Worm (Caenorhabditis elegans) whole organism, L2 larva: Measurements from ENCODE around the gene F53A9.3.

Source experiments
- F13H6.1 ChIP-seq: sonication (generic microtip); optimal IDR thresholded peaks from 2 replicates; lab custom pipeline; 2016; ENCODE audit warnings: missing genetic modification characterization, missing compliant biosample characterization
- alr-1 ChIP-seq: fragments of 150-350 bp; optimal IDR thresholded peaks from 2 replicates; lab custom pipeline; 2014; ENCODE audit warnings: missing biosample characterization, missing genetic modification characterization
- ama-1 ChIP-seq: fragments of 150-350 bp; optimal IDR thresholded peaks from 2 replicates; lab custom pipeline; 2018; ENCODE audit warnings: inconsistent platforms
- ceh-82 ChIP-seq: fragments of 150-350 bp; optimal IDR thresholded peaks from 2 replicates; lab custom pipeline; 2014; ENCODE audit warnings: missing biosample characterization, missing genetic modification characterization
- elt-1 ChIP-seq: fragments of 150-350 bp; optimal IDR thresholded peaks from 2 replicates; lab custom pipeline; 2014; ENCODE audit warnings: missing biosample characterization, missing genetic modification characterization
- lin-13 ChIP-seq: fragments of 150-350 bp; optimal IDR thresholded peaks from 2 replicates; lab custom pipeline; 2014; ENCODE audit warnings: missing biosample characterization, missing genetic modification reagents, missing genetic modification characterization
- lin-39 ChIP-seq: fragments of 150-350 bp; optimal IDR thresholded peaks from 2 replicates; lab custom pipeline; 2014; ENCODE audit warnings: missing biosample characterization, missing genetic modification reagents, missing genetic modification characterization
- peb-1 ChIP-seq: fragments of 150-350 bp; optimal IDR thresholded peaks from 2 replicates; lab custom pipeline; 2014; ENCODE audit warnings: missing biosample characterization, missing genetic modification characterization
- snpc-4 ChIP-seq: fragments of 150-350 bp; optimal IDR thresholded peaks from 2 replicates; lab custom pipeline; 2014; ENCODE audit warnings: missing biosample characterization, missing genetic modification characterization
- unc-55 ChIP-seq: fragments of 150-350 bp; sonication (generic microtip); optimal IDR thresholded peaks from 3 replicates; lab custom pipeline; 2014; ENCODE audit warnings: missing biosample characterization, missing genetic modification reagents, missing genetic modification characterization
- ztf-11 ChIP-seq: sonication (generic microtip); optimal IDR thresholded peaks from 2 replicates; lab custom pipeline; 2017; ENCODE audit warnings: missing biosample characterization, missing genetic modification characterization

- TF ChIP-seq ama-1 (lab: Kevin White, UChicago), result no peak
- TF ChIP-seq lin-13 (GFP tag; lab: Kevin White, UChicago), result no peak
- TF ChIP-seq F13H6.1, result no peak
- no peak for TF ChIP-seq ceh-82
- no peak for TF ChIP-seq elt-1 (tag; lab: Kevin White, UChicago)
- TF ChIP-seq alr-1 (tag; lab: Kevin White, UChicago), result no peak
- no peak for TF ChIP-seq lin-39 (tag; lab: Kevin White, UChicago)
- no peak for TF ChIP-seq peb-1 (tag; lab: Kevin White, UChicago)
- TF ChIP-seq unc-55 (GFP tag; lab: Kevin White, UChicago), result no peak
- no peak for TF ChIP-seq snpc-4 (tag; lab: Kevin White, UChicago)
- TF ChIP-seq ztf-11, result no peak
Measured at ce11 chrX:8720658-8721057, 12.5 kb downstream of the F53A9.3 start, which contains the start of gene F53A9.9.
